Worm (Caenorhabditis elegans): ENCODE measurements around the gene npr-4.

The npr-4 gene

DNA sequence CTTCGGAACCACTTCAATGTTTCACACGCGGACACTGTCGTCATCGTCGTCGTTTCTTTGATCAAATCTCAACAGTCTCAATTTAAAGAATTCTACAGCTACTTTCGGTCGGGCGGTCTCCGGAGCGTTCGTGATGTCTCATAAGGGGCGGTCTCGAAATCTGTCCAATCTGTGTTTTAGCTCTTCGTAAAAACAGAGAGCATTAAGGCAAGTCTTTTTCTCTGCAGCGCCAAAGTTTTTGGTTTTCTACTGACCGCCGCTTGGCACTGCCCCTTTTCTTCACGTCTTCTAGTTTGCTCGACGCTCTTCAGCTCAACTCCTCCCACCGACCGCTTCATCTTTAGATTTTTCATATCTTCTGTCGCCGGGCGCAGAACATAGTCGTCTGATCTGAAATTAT, 59.0 kb downstream of the npr-4 start, which contains the start of gene lips-1:
TSS of gene lips-1 (plus strand) at position 301 of the 400 bp plus-strand sequence.
- TF ChIP-seq nhr-21 (tag; optimal IDR thresholded peaks at IDR 0.05) (no peak), peb-1 (tag; optimal IDR thresholded peaks at IDR 0.05) (no peak), nhr-11 (tag; optimal IDR thresholded peaks at IDR 0.05) (no peak), ama-1 (optimal IDR thresholded peaks at IDR 0.05) (no peak), ceh-82 (tag; optimal IDR thresholded peaks at IDR 0.05) (no peak), ZK546.5 (tag; optimal IDR thresholded peaks at IDR 0.05) (no peak), egl-27 (tag; optimal IDR thresholded peaks at IDR 0.05) (no peak), nhr-6 (tag; optimal IDR thresholded peaks at IDR 0.05) (no peak), unc-39 (tag; optimal IDR thresholded peaks at IDR 0.05) (no peak), sem-4 (tag; optimal IDR thresholded peaks at IDR 0.05) (no peak), R02D3.7 (tag; optimal IDR thresholded peaks at IDR 0.05) (no peak), blmp-1 (tag; optimal IDR thresholded peaks at IDR 0.05; ENCODE audit: insufficient read depth) (no peak), elt-3 (tag; optimal IDR thresholded peaks at IDR 0.05) (no peak), crh-2 (tag; optimal IDR thresholded peaks at IDR 0.05) (no peak), alr-1 (tag; optimal IDR thresholded peaks at IDR 0.05) (no peak), skn-1 (tag; optimal IDR thresholded peaks at IDR 0.05) (no peak), gmeb-1 (tag; optimal IDR thresholded peaks at IDR 0.05) (no peak), lsy-2 (tag; optimal IDR thresholded peaks at IDR 0.05) (no peak), nhr-10 (tag; optimal IDR thresholded peaks at IDR 0.05) (no peak)

DNA sequence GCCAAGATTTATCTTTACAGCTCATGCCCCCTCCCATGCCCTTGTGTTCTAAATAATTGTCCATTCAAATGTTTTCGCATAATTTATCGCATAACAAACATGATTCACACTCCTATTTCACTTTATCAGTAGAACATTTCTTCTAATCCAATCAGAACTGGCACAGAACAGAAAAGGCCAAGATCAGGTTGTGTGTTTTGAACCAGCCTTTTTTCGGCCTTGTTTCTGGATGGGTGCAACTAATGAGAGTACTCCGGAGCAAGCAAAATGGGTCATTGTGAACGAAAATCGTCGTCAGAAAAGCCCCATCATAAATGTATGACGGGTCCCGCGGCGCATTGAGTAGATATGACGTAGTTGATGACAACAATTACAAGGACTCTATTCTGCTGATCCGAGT, 60.3 kb downstream of the npr-4 start:
- TF ChIP-seq Y55F3AM.14 (GFP tag; optimal IDR thresholded peaks at IDR 0.05) (no peak), ztf-11 (tag; optimal IDR thresholded peaks at IDR 0.05) (no peak), sem-4 (tag; optimal IDR thresholded peaks at IDR 0.05) (no peak), snpc-4 (tag; optimal IDR thresholded peaks at IDR 0.05) (no peak), sma-9 (GFP tag; optimal IDR thresholded peaks at IDR 0.05) (no peak), sma-9 (tag; optimal IDR thresholded peaks at IDR 0.05) (no peak), lin-13 (GFP tag; optimal IDR thresholded peaks at IDR 0.05) (no peak), nhr-237 (tag; optimal IDR thresholded peaks at IDR 0.05) (no peak), elt-1 (tag; optimal IDR thresholded peaks at IDR 0.05) (no peak), C34F6.9 (tag; optimal IDR thresholded peaks at IDR 0.05) (no peak)

All from whole organism, L2 larva.